Fruit fly (Drosophila melanogaster) whole organism, embryonic: ENCODE data around the gene spz3.

Source experiments
- Asciz ChIP-seq: fragments of 200-800 bp; sonication (Bioruptor generic); optimal IDR thresholded peaks from 2 replicates; lab custom pipeline; 2017; ENCODE audit warnings: missing biosample characterization, mild to moderate bottlenecking, missing genetic modification characterization, missing genetic modification reagents
- B-H2 ChIP-seq: fragments of 200-800 bp; sonication (Bioruptor generic); optimal IDR thresholded peaks from 2 replicates; lab custom pipeline; 2018; ENCODE audit warnings: missing biosample characterization, mild to moderate bottlenecking, missing genetic modification characterization
- CG12236 ChIP-seq: fragments of 200-800 bp; sonication (Bioruptor generic); optimal IDR thresholded peaks from 2 replicates; lab custom pipeline; 2016; ENCODE audit warnings: missing biosample characterization, missing genetic modification characterization
- CG14050 ChIP-seq: fragments of 200-800 bp; sonication (Bioruptor generic); IDR thresholded peaks from 3 replicates; pipeline ENCODE4 v1.3.6; 2022; ENCODE audit warnings: missing biosample characterization, missing genetic modification characterization
- CG17802 ChIP-seq: fragments of 200-800 bp; sonication (Bioruptor generic); optimal IDR thresholded peaks from 2 replicates; lab custom pipeline; 2018; ENCODE audit warnings: missing biosample characterization, mild to moderate bottlenecking, missing genetic modification characterization, moderate library complexity
- CG32767 ChIP-seq: fragments of 200-800 bp; sonication (Bioruptor generic); IDR thresholded peaks from 2 replicates; pipeline ENCODE4 v1.3.6; 2022; ENCODE audit warnings: missing biosample characterization, missing genetic modification characterization
- CoRest ChIP-seq: fragments of 200-800 bp; sonication (Bioruptor generic); optimal IDR thresholded peaks from 3 replicates; lab custom pipeline; 2018; ENCODE audit warnings: missing biosample characterization, mild to moderate bottlenecking, missing genetic modification characterization, moderate library complexity
- Hr39 ChIP-seq: fragments of >200 bp; optimal IDR thresholded peaks from 2 replicates; lab custom pipeline; 2017
- bowl ChIP-seq: fragments of 200-800 bp; sonication (Bioruptor generic); IDR thresholded peaks from 2 replicates; pipeline ENCODE4 v1.3.6; 2022; ENCODE audit warnings: missing biosample characterization, missing genetic modification characterization
- fd64A ChIP-seq: fragments of 200-800 bp; sonication (Bioruptor generic); optimal IDR thresholded peaks from 3 replicates; lab custom pipeline; 2018; ENCODE audit warnings: missing biosample characterization, mild to moderate bottlenecking, missing genetic modification characterization
- h ChIP-seq: fragments of >200 bp; optimal IDR thresholded peaks from 2 replicates; lab custom pipeline; 2017
- hth ChIP-seq: fragments of >200 bp; optimal IDR thresholded peaks from 2 replicates; lab custom pipeline; 2017; ENCODE audit warnings: inconsistent platforms
- slou ChIP-seq: fragments of 200-800 bp; sonication (Bioruptor generic); optimal IDR thresholded peaks from 3 replicates; lab custom pipeline; 2016; ENCODE audit warnings: missing biosample characterization, missing genetic modification characterization
- tin ChIP-seq: fragments of 200-800 bp; sonication (Bioruptor generic); optimal IDR thresholded peaks from 3 replicates; lab custom pipeline; 2016; ENCODE audit warnings: missing biosample characterization, missing genetic modification characterization

- TF ChIP-seq Hr39 (lab: Kevin White, UChicago) (peak; percentile 77), CG14050 (GFP tag; lab: Robert Waterston, UW) (no peak), hth (no peak), Asciz (GFP tag; lab: Kevin White, UChicago) (no peak), CG12236 (GFP tag; lab: Kevin White, UChicago) (no peak), CoRest (tag; lab: Kevin White, UChicago) (no peak), h (lab: Kevin White, UChicago) (no peak), CG32767 (GFP tag; lab: Robert Waterston, UW) (no peak), fd64A (no peak), slou (GFP tag; lab: Kevin White, UChicago) (no peak), tin (no peak), B-H2 (GFP tag; lab: Kevin White, UChicago) (no peak), CG17802 (no peak), bowl (GFP tag; lab: Robert Waterston, UW) (no peak)
These were observed 35.7 kb upstream of the spz3 start for dm6 chr2L:7914948-7915549.
